Worm (Caenorhabditis elegans): ENCODE data around the gene C31G12.4.

ce11 chrV:18123639-18124038, 54.9 kb downstream of the C31G12.4 start, which contains the start of gene fbxa-107:
- TF ChIP-seq ama-1 (optimal IDR thresholded peaks at IDR 0.05) (no peak), pes-1 (GFP tag; IDR thresholded peaks at IDR 0.05) (no peak), flt-1 (GFP tag; IDR thresholded peaks at IDR 0.05) (no peak), hmbx-1 (tag; optimal IDR thresholded peaks at IDR 0.05) (no peak), tbx-11 (GFP tag; IDR thresholded peaks at IDR 0.05) (no peak), scrt-1 (GFP tag; IDR thresholded peaks at IDR 0.05) (no peak)
